Worm (Caenorhabditis elegans) whole organism, young adult: ENCODE data around the gene mpst-3.

ENCODE experiments used
- atf-7 ChIP-seq: sonication (generic microtip); optimal IDR thresholded peaks from 2 replicates; lab custom pipeline; 2017; ENCODE audit warnings: mild to moderate bottlenecking, missing genetic modification characterization, missing compliant biosample characterization
- ceh-40 ChIP-seq: fragments of 200-800 bp; sonication (Bioruptor generic); IDR thresholded peaks from 2 replicates; pipeline ENCODE4 v1.3.6; 2022; ENCODE audit warnings: missing genetic modification characterization, missing compliant biosample characterization
- let-526 ChIP-seq: fragments of 200-800 bp; sonication (Bioruptor generic); IDR thresholded peaks from 2 replicates; pipeline ENCODE4 v1.3.6; 2022; ENCODE audit warnings: missing genetic modification reagents, missing genetic modification characterization, missing compliant biosample characterization
- pha-4 ChIP-seq: fragments of 150-350 bp; sonication (generic microtip); optimal IDR thresholded peaks from 2 replicates; lab custom pipeline; 2014; ENCODE audit warnings: missing biosample characterization, missing genetic modification reagents, missing genetic modification characterization
- snpc-1.3 ChIP-seq: sonication (generic microtip); optimal IDR thresholded peaks from 2 replicates; lab custom pipeline; 2017; ENCODE audit warnings: missing genetic modification characterization, mild to moderate bottlenecking, missing compliant biosample characterization, antibody characterized with exemption, moderate library complexity, missing genotype, missing genetic modification reagents; ENCODE audit not compliant: insufficient read depth
- ztf-18 ChIP-seq: sonication (generic microtip); optimal IDR thresholded peaks from 2 replicates; lab custom pipeline; 2016; ENCODE audit warnings: missing genotype, mild to moderate bottlenecking, missing genetic modification characterization, missing compliant biosample characterization

ce11 chrV:14868181-14868580 lies 27.3 kb upstream of the mpst-3 start, which contains the start of gene gcy-14:
- TF ChIP-seq ztf-18 (tag; lab: Kevin White, UChicago) (no peak), let-526 (GFP tag; lab: Robert Waterston, UW) (no peak), atf-7 (tag; lab: Kevin White, UChicago) (no peak), snpc-1.3 (tag; lab: Kevin White, UChicago) (no peak), ceh-40 (GFP tag; lab: Robert Waterston, UW) (no peak), pha-4 (tag; lab: Kevin White, UChicago) (no peak)
